2 worm cellular contexts compared by ENCODE assay signal in genomic region chrIII:10353423-10353822, ce11.
TF ChIP-seq lines count a peak whose summit lies in the region.

No protein-coding gene starts in this region.

TF ChIP-seq in whole organism, L1 larva, 84 proteins besides CTCF, POLR2A, EP300 and RAD21:
- TF ChIP-seq egl-27 (tag; optimal IDR thresholded peaks at IDR 0.05; lab: Kevin White, UChicago): no peak
- no peak for TF ChIP-seq nhr-19 (GFP tag; conservative IDR thresholded peaks at IDR 0.05; lab: Robert Waterston, UW)
- no peak for TF ChIP-seq ceh-88 (GFP tag; IDR thresholded peaks at IDR 0.05; lab: Robert Waterston, UW)
- peak; percentile 79 for TF ChIP-seq blmp-1 (tag; optimal IDR thresholded peaks at IDR 0.05; lab: Kevin White, UChicago)
- no peak for TF ChIP-seq efl-1 (optimal IDR thresholded peaks at IDR 0.05; lab: Kevin White, UChicago)
- TF ChIP-seq efl-1 (GFP tag; optimal IDR thresholded peaks at IDR 0.05 in 1 of 2; lab: Kevin White, UChicago): peak in 1 of 2 experiments; percentile 22
- no peak for TF ChIP-seq ceh-63 (GFP tag; optimal IDR thresholded peaks at IDR 0.05; lab: Kevin White, UChicago)
- TF ChIP-seq ces-1 (GFP tag; optimal IDR thresholded peaks at IDR 0.05; lab: Kevin White, UChicago): no peak
- TF ChIP-seq lsy-2 (tag; optimal IDR thresholded peaks at IDR 0.05; lab: Kevin White, UChicago): no peak
- TF ChIP-seq nhr-71 (tag; optimal IDR thresholded peaks at IDR 0.05; lab: Kevin White, UChicago): no peak
- TF ChIP-seq alr-1 (tag; optimal IDR thresholded peaks at IDR 0.05; lab: Kevin White, UChicago; ENCODE audit: borderline replicate concordance): no peak
TF ChIP-seq in whole organism, L1 larva: peak in this region for 2.

TF ChIP-seq in whole organism, young adult, 124 proteins besides CTCF, POLR2A, EP300 and RAD21:
- no peak for TF ChIP-seq ama-1 (optimal IDR thresholded peaks at IDR 0.05; lab: Kevin White, UChicago)
- TF ChIP-seq ama-1 (GFP tag; optimal IDR thresholded peaks at IDR 0.05; lab: Kevin White, UChicago): no peak
- TF ChIP-seq lin-35 (GFP tag; optimal IDR thresholded peaks at IDR 0.05; lab: Kevin White, UChicago): no peak
- no peak for TF ChIP-seq xnd-1 (tag; optimal IDR thresholded peaks at IDR 0.05; lab: Kevin White, UChicago)
- TF ChIP-seq T07F8.4 (tag; optimal IDR thresholded peaks at IDR 0.05; lab: Kevin White, UChicago): no peak
- TF ChIP-seq zfh-2 (GFP tag; conservative IDR thresholded peaks at IDR 0.05; lab: Robert Waterston, UW): 0 out of 2 replicates have a peak, but pooled peaks have one; percentile 54
